Fruit fly (Drosophila melanogaster) whole organism: ENCODE results near the gene Srlp.

Experiments used
- CG8478 ChIP-seq: fragments of >200 bp; optimal IDR thresholded peaks from 2 replicates; lab custom pipeline; 2018; ENCODE audit warnings: inconsistent platforms
- Dll ChIP-seq: fragments of >200 bp; optimal IDR thresholded peaks from 2 replicates; lab custom pipeline; 2017
- EcR ChIP-seq, 2 experiments: fragments of >200 bp; optimal IDR thresholded peaks; 2 replicates each; lab custom pipeline; 2017; ENCODE audit warnings: missing biosample characterization in 2 of 2, missing genetic modification characterization in 2 of 2, missing genetic modification reagents in 2 of 2
- pan ChIP-seq: fragments of >200 bp; optimal IDR thresholded peaks from 2 replicates; lab custom pipeline; 2017
- psq ChIP-seq: fragments of >200 bp; optimal IDR thresholded peaks from 2 replicates; lab custom pipeline; 2017
- usp ChIP-seq: fragments of >200 bp; optimal IDR thresholded peaks from 2 replicates; lab custom pipeline; 2017; ENCODE audit warnings: missing biosample characterization, missing genetic modification characterization, mixed read lengths

- TF ChIP-seq pan (lab: Kevin White, UChicago): no peak
- no peak for TF ChIP-seq usp
- no peak for TF ChIP-seq psq
- TF ChIP-seq CG8478: no peak
- no peak for TF ChIP-seq EcR (GFP tag; optimal IDR thresholded peaks at IDR 0.05; lab: Kevin White, UChicago)
- no peak for TF ChIP-seq Dll (lab: Kevin White, UChicago)
Observed at dm6 chr3R:12448344-12448743, 14.4 kb downstream of the Srlp start.
